Fruit fly (Drosophila melanogaster): ENCODE data around the gene CG7557.

DNA sequence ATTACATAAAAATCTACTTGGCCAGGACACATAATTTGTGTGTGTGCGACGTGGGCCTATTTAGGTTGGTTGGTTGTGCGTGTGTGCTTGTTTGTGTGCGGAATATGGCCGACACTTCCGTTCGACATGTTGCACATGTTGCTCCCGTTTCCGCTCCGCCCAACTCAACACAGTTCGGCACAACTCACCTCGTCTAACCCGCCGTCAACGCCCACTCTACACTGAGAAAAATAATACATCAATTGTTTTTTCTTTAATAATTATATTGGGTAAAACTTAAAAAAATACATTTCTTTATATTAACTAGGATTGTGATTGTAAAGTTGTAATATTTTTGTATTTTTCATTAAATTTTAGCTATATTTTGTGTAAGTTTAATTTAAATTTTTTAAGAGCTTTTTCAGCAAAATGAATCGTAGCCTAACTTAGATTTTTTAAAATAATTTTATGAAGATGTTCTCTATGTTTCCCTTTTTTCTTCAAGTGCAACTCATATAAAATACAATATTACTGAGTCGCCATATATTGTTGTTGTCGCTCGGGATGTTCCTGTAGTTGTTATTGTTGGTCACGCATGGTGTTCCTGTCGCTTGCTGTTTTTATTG is 46.4 kb upstream of the CG7557 start:
- TF ChIP-seq rgr (GFP tag; optimal IDR thresholded peaks at IDR 0.05) (no peak), Jra (GFP tag; optimal IDR thresholded peaks at IDR 0.05) (no peak)

Measured in whole organism, wandering third instar larva.